Worm (Caenorhabditis elegans) whole organism, L4 larva: Measurements from ENCODE around the gene col-92.

Experiments
- F44E2.7 ChIP-seq: fragments of 200-800 bp; sonication (Bioruptor generic); IDR thresholded peaks from 2 replicates; pipeline ENCODE4 v2.1.2; 2022; ENCODE audit warnings: missing genetic modification characterization, missing compliant biosample characterization
- ama-1 ChIP-seq: fragments of 150-350 bp; optimal IDR thresholded peaks from 2 replicates; lab custom pipeline; 2014; ENCODE audit warnings: inconsistent platforms, mixed read lengths
- gei-8 ChIP-seq: fragments of 200-800 bp; sonication (Bioruptor generic); optimal IDR thresholded peaks from 2 replicates; lab custom pipeline; 2018; ENCODE audit warnings: mild to moderate bottlenecking, missing genetic modification characterization, missing compliant biosample characterization
- jun-1 ChIP-seq: fragments of 150-350 bp; optimal IDR thresholded peaks from 2 replicates; lab custom pipeline; 2014; ENCODE audit warnings: missing biosample characterization, missing genetic modification reagents, missing genetic modification characterization
- lin-39 ChIP-seq: fragments of 150-350 bp; optimal IDR thresholded peaks from 2 replicates; lab custom pipeline; 2014; ENCODE audit warnings: missing biosample characterization, missing genetic modification reagents, missing genetic modification characterization
- mdl-1 ChIP-seq, 2 experiments: fragments of 150-350 bp in 1 of 2; sonication (generic microtip) in 1 of 2; optimal IDR thresholded peaks; 2 replicates each; lab custom pipeline; 2014 to 2017; ENCODE audit warnings: missing biosample characterization in 2 of 2, missing genetic modification characterization in 2 of 2
- nhr-28 ChIP-seq: fragments of 150-350 bp; optimal IDR thresholded peaks from 2 replicates; lab custom pipeline; 2014; ENCODE audit warnings: missing biosample characterization, missing genetic modification characterization
- nhr-76 ChIP-seq: fragments of 150-350 bp; optimal IDR thresholded peaks from 2 replicates; lab custom pipeline; 2014; ENCODE audit warnings: missing biosample characterization, missing genetic modification characterization
- pha-4 ChIP-seq, 2 experiments: fragments of 150-350 bp in 1 of 2; fragments of 200-800 bp in 1 of 2; sonication (Bioruptor generic) in 1 of 2; IDR thresholded peaks in 1 of 2; optimal IDR thresholded peaks in 1 of 2; 2 replicates each; pipeline versions ENCODE4 v1.3.6 to Lab custom; 2014 to 2022; ENCODE audit warnings: missing genetic modification characterization in 2 of 2, missing genetic modification reagents in 2 of 2, missing biosample characterization in 1 of 2, missing compliant biosample characterization in 1 of 2
- pqm-1 ChIP-seq: sonication (generic microtip); optimal IDR thresholded peaks from 2 replicates; lab custom pipeline; 2017; ENCODE audit warnings: missing biosample characterization, missing genetic modification characterization
- snpc-4 ChIP-seq: fragments of 150-350 bp; optimal IDR thresholded peaks from 2 replicates; lab custom pipeline; 2014; ENCODE audit warnings: missing biosample characterization, missing genetic modification characterization
- spr-1 ChIP-seq: sonication (generic microtip); optimal IDR thresholded peaks from 2 replicates; lab custom pipeline; 2016; ENCODE audit warnings: mild to moderate bottlenecking, missing genetic modification characterization, missing compliant biosample characterization
- zag-1 ChIP-seq: fragments of 150-350 bp; optimal IDR thresholded peaks from 2 replicates; lab custom pipeline; 2014; ENCODE audit warnings: missing biosample characterization, missing genetic modification characterization
- ztf-11 ChIP-seq: fragments of 150-350 bp; optimal IDR thresholded peaks from 2 replicates; lab custom pipeline; 2014; ENCODE audit warnings: missing biosample characterization, missing genetic modification characterization

DNA sequence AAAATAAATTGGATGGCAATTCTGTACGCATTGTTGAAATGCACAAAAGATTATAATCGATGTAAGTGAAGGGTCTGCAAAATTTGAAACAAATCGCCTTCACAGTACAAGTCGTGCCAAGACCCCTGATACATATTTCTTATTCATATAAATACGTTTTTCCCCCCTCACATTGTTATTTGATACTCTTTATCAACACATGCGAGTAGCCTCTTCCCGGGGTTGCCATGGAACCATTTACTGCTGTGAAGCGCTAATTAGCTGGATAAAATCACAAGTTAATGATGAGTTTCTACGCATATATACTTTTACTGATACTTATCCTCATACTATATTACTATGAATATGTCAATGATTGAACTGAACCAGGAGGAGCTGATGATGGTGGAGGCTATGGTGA lies 48.3 kb upstream of the col-92 start, which contains the start of gene Y48A6B.14:
- TF ChIP-seq lin-39 (no peak), snpc-4 (tag; lab: Kevin White, UChicago) (no peak), mdl-1 (tag; optimal IDR thresholded peaks at IDR 0.05; lab: Kevin White, UChicago) (no peak), pqm-1 (tag; lab: Kevin White, UChicago) (no peak), pha-4 (GFP tag; IDR thresholded peaks at IDR 0.05; lab: Robert Waterston, UW) (no peak), pha-4 (tag; optimal IDR thresholded peaks at IDR 0.05; lab: Kevin White, UChicago) (no peak), spr-1 (tag; lab: Kevin White, UChicago) (no peak), jun-1 (no peak), ama-1 (lab: Kevin White, UChicago) (no peak), nhr-76 (tag; lab: Kevin White, UChicago) (no peak), gei-8 (GFP tag; lab: Kevin White, UChicago) (no peak), ztf-11 (tag; lab: Kevin White, UChicago) (no peak), nhr-28 (tag; lab: Kevin White, UChicago) (no peak), F44E2.7 (GFP tag; lab: Robert Waterston, UW) (no peak), zag-1 (tag; lab: Kevin White, UChicago) (no peak)
